Fruit fly (Drosophila melanogaster): ENCODE measurements around the gene Teh3.

The Teh3 gene

DNA sequence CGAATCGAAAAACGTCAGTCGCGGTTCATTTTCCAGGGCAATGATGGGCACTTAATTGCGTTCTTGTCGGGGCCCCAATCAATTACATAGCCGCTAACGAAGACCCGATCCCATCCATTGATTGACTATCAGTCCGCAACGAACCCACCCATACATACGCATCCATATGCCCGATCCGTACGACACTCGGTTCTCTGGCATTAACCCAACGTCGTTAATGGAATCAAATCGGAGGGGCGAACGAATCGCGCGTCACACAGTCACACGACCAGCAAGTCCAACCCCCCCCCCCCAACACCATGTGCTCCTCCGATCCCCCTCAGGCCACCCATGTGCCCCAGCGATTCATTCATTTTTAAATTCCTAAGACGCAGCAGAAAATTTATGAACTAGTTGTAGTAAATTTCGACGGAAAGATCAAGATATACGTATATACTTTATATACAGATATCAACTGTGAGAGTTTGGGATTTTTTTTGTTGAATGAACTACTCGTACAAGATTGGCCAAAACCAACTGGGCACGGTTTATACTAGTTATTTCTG lies 36.8 kb upstream of the Teh3 start (continued):
- TF ChIP-seq fd3F (GFP tag; optimal IDR thresholded peaks at IDR 0.05) (no peak), CG1529 (GFP tag; optimal IDR thresholded peaks at IDR 0.05) (no peak), Gug (GFP tag; IDR thresholded peaks at IDR 0.05) (peak; percentile 4; the same call in 2 of the 4 replicates), CG18599 (GFP tag; optimal IDR thresholded peaks at IDR 0.05) (peak; percentile 26), ham (GFP tag; IDR thresholded peaks at IDR 0.05) (no peak), Med (GFP tag) (peak; percentile 30), CkIIα-i1 (GFP tag; IDR thresholded peaks at IDR 0.05) (no peak), CG31388 (GFP tag; optimal IDR thresholded peaks at IDR 0.05) (no peak), ewg (GFP tag; optimal IDR thresholded peaks at IDR 0.05) (no peak), Sox100B (GFP tag; optimal IDR thresholded peaks at IDR 0.05) (no peak), otp (GFP tag; IDR thresholded peaks at IDR 0.05) (0 out of 3 replicates have a peak, but pooled peaks have one; percentile 50), CG7987 (GFP tag; optimal IDR thresholded peaks at IDR 0.05) (peak; percentile 35), CG5245 (GFP tag; optimal IDR thresholded peaks at IDR 0.05) (no peak), Antp (GFP tag; optimal IDR thresholded peaks at IDR 0.05) (no peak), CG10366 (GFP tag; IDR thresholded peaks at IDR 0.05) (no peak), lbe (GFP tag; optimal IDR thresholded peaks at IDR 0.05) (no peak), slou (GFP tag; optimal IDR thresholded peaks at IDR 0.05) (no peak), CG4360 (GFP tag; IDR thresholded peaks at IDR 0.05) (no peak), Drgx (GFP tag; IDR thresholded peaks at IDR 0.05) (peak; percentile 38; the same call in 1 of the 2 replicates), chinmo (GFP tag; IDR thresholded peaks at IDR 0.05; ENCODE audit: partially characterized antibody) (peak; percentile 96), tna (GFP tag; IDR thresholded peaks at IDR 0.05; ENCODE audit: partially characterized antibody) (0 out of 2 replicates have a peak, but pooled peaks have one; percentile 7), CG15073 (GFP tag; optimal IDR thresholded peaks at IDR 0.05) (no peak), CG8290 (GFP tag; optimal IDR thresholded peaks at IDR 0.05) (no peak), CG8290 (tag; optimal IDR thresholded peaks at IDR 0.05) (peak in 1 of 2 experiments; percentile 86), hbn (GFP tag; IDR thresholded peaks at IDR 0.05; ENCODE audit: partially characterized antibody) (no peak), mirr (GFP tag; optimal IDR thresholded peaks at IDR 0.05) (peak; percentile 89), twi (tag; optimal IDR thresholded peaks at IDR 0.05) (peak; percentile 34), cg (GFP tag; optimal IDR thresholded peaks at IDR 0.05) (peak; percentile 70), Hey (tag; optimal IDR thresholded peaks at IDR 0.05) (peak; percentile 17), CG10267 (tag; optimal IDR thresholded peaks at IDR 0.05) (no peak), gfzf (GFP tag; optimal IDR thresholded peaks at IDR 0.05) (no peak), CG4328 (GFP tag; optimal IDR thresholded peaks at IDR 0.05) (peak; percentile 45), TFAM (GFP tag; optimal IDR thresholded peaks at IDR 0.05) (no peak), CG15514 (GFP tag; optimal IDR thresholded peaks at IDR 0.05) (peak; percentile 52), CG12219 (GFP tag; optimal IDR thresholded peaks at IDR 0.05) (peak; percentile 43), HmgZ (tag; optimal IDR thresholded peaks at IDR 0.05) (peak; percentile 64), zfh2 (GFP tag; optimal IDR thresholded peaks at IDR 0.05) (no peak), Pdp1 (GFP tag; optimal IDR thresholded peaks at IDR 0.05) (peak in 1 of 2 experiments; percentile 44), CG3995 (GFP tag; optimal IDR thresholded peaks at IDR 0.05) (no peak), Bdp1 (GFP tag; optimal IDR thresholded peaks at IDR 0.05) (no peak), CG13424 (tag; optimal IDR thresholded peaks at IDR 0.05) (no peak), CG15269 (tag; optimal IDR thresholded peaks at IDR 0.05) (peak; percentile 21), unpg (GFP tag; optimal IDR thresholded peaks at IDR 0.05) (no peak), z (GFP tag; IDR thresholded peaks at IDR 0.05) (0 out of 3 replicates have a peak, but pooled peaks have one; percentile 28), vvl (GFP tag; IDR thresholded peaks at IDR 0.05) (peak; percentile 42; the same call in 1 of the 2 replicates), Poxn (GFP tag; IDR thresholded peaks at IDR 0.05) (no peak), Fer1 (GFP tag; optimal IDR thresholded peaks at IDR 0.05) (peak; percentile 6), CG33557 (GFP tag; optimal IDR thresholded peaks at IDR 0.05) (no peak), CG2678 (tag; optimal IDR thresholded peaks at IDR 0.05) (peak; percentile 31), bigmax (GFP tag; optimal IDR thresholded peaks at IDR 0.05) (no peak)

All from whole organism, embryonic.